Worm (Caenorhabditis elegans) whole organism, midembryonic: ENCODE data around the gene C43H6.12.

Source experiments
- T22C8.4 ChIP-seq: fragments of 200-800 bp; sonication (Bioruptor generic); IDR thresholded peaks from 2 replicates; pipeline ENCODE4 v1.3.6; 2022; ENCODE audit warnings: missing genetic modification characterization, missing compliant biosample characterization
- cog-1 ChIP-seq: sonication (generic microtip); optimal IDR thresholded peaks from 2 replicates; lab custom pipeline; 2016; ENCODE audit warnings: missing genetic modification characterization, missing compliant biosample characterization
- flt-1 ChIP-seq: fragments of 200-800 bp; sonication (Bioruptor generic); IDR thresholded peaks from 2 replicates; pipeline ENCODE4 v1.3.6; 2022; ENCODE audit warnings: missing genetic modification characterization, missing compliant biosample characterization
- ref-1 ChIP-seq: fragments of 200-800 bp; sonication (Bioruptor generic); conservative IDR thresholded peaks from 2 replicates; pipeline ENCODE4 v1.3.6; 2022; ENCODE audit warnings: missing genetic modification reagents, missing genetic modification characterization, missing compliant biosample characterization
- ztf-23 ChIP-seq: fragments of 200-800 bp; sonication (Bioruptor generic); IDR thresholded peaks from 2 replicates; pipeline ENCODE4 v1.3.6; 2022; ENCODE audit warnings: missing genetic modification reagents, missing genetic modification characterization, missing compliant biosample characterization
- ztf-29 ChIP-seq: fragments of 200-800 bp; sonication (Bioruptor generic); IDR thresholded peaks from 2 replicates; pipeline ENCODE4 v1.3.6; 2022; ENCODE audit warnings: missing genetic modification reagents, missing genetic modification characterization, missing compliant biosample characterization

DNA sequence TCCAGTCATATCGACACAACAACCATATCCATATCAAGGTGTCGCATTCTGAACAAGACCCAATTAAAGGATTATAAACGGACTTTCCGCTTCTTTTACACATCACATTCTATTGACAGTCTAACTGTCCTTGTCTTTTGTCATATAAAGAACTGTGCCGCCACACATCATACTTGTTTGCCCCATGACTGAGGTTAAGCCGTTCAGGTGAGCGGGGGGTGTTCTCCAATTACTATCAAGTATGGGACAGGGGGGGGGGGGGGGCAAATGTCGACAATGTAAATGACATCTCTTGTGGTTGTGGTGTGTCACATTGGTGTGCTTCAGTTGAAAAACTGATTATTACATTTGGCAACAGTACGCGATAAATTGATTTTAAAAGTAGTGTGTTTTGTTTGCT, 24.4 kb downstream of the C43H6.12 start:
- TF ChIP-seq ztf-23 (GFP tag; lab: Robert Waterston, UW) (no peak), flt-1 (GFP tag; lab: Robert Waterston, UW) (no peak), cog-1 (no peak), T22C8.4 (GFP tag; lab: Robert Waterston, UW) (no peak), ref-1 (GFP tag; lab: Robert Waterston, UW) (no peak), ztf-29 (GFP tag; lab: Robert Waterston, UW) (peak; percentile 70)
